Worm (Caenorhabditis elegans) whole organism, midembryonic: ENCODE data around the gene F49E8.6.

Experiments
- klf-2 ChIP-seq: fragments of 200-800 bp; sonication (Bioruptor generic); conservative IDR thresholded peaks from 2 replicates; pipeline ENCODE4 v1.3.6; 2022; ENCODE audit warnings: missing genetic modification reagents, missing genetic modification characterization, missing compliant biosample characterization
- ztf-29 ChIP-seq: fragments of 200-800 bp; sonication (Bioruptor generic); IDR thresholded peaks from 2 replicates; pipeline ENCODE4 v1.3.6; 2022; ENCODE audit warnings: missing genetic modification reagents, missing genetic modification characterization, missing compliant biosample characterization

DNA sequence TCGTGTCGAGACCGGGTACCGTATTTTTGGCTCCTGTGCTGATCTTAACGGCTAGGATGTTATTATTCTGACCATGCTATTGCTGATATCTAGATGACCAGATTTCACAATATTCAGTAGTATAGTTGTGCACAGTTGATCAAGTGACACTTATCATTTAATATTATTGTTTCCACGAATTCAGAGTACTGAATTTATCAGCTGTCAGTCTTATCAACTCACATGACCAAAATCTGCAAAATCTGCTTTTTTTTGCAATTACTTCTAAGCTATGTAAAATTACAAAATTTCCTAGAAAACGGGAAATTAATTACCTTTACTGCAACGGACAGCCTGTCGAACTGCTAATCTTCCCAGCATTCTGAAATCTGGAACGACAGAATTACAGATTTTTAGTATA is 4.0 kb downstream of the F49E8.6 start, which contains the start of gene pam-1:
- TF ChIP-seq ztf-29 (no peak), klf-2 (no peak)
